Worm (Caenorhabditis elegans) whole organism, early embryonic: Measurements from ENCODE around the gene srd-63.

ENCODE experiments used
- F13C5.2 ChIP-seq: sonication (generic microtip); optimal IDR thresholded peaks from 2 replicates; lab custom pipeline; 2017; ENCODE audit warnings: mild to moderate bottlenecking, missing genetic modification characterization, inconsistent platforms, missing compliant biosample characterization
- ama-1 ChIP-seq: fragments of 150-350 bp; optimal IDR thresholded peaks from 2 replicates; lab custom pipeline; 2014
- ceh-36 ChIP-seq: sonication (generic microtip); optimal IDR thresholded peaks from 2 replicates; lab custom pipeline; 2016; ENCODE audit warnings: missing genetic modification characterization, inconsistent platforms, missing compliant biosample characterization
- hmg-4 ChIP-seq: fragments of 200-800 bp; sonication (Bioruptor generic); optimal IDR thresholded peaks from 2 replicates; lab custom pipeline; 2018; ENCODE audit warnings: mild to moderate bottlenecking, missing genetic modification characterization, missing compliant biosample characterization
- hnd-1 ChIP-seq: sonication (generic microtip); optimal IDR thresholded peaks from 2 replicates; lab custom pipeline; 2016; ENCODE audit warnings: missing genetic modification characterization, missing compliant biosample characterization

ce11 chrV:16356798-16357197, 36.8 kb downstream of the srd-63 start:
- TF ChIP-seq ama-1 (no peak), hmg-4 (no peak), F13C5.2 (tag; lab: Kevin White, UChicago) (no peak), hnd-1 (tag; lab: Kevin White, UChicago) (no peak), ceh-36 (tag; lab: Kevin White, UChicago) (no peak)
